Fruit fly (Drosophila melanogaster): Measurements from ENCODE around the gene Nbr.

Nbr gene

DNA sequence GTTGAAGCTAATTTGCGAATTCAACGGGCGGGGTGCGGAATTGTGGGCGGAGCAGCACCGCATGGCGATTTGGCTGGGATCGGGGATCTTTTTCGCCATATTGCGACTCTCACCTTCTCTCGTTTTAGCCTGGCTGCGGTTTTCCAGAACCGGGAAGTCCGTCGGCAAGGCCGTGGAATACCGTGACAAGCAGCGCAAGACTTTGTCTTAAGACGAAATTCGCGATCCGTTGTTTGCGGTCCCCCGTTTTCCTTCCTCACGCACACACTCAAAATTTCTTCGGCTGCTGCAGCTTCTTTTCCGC lies 16.3 kb upstream of the Nbr start:
- TF ChIP-seq CG3919 (GFP tag; optimal IDR thresholded peaks at IDR 0.05): no peak
- no peak for TF ChIP-seq dac (GFP tag; optimal IDR thresholded peaks at IDR 0.05)
- no peak for TF ChIP-seq CG6854 (GFP tag; optimal IDR thresholded peaks at IDR 0.05)
- TF ChIP-seq CG10669 (GFP tag; optimal IDR thresholded peaks at IDR 0.05): no peak
- no peak for TF ChIP-seq Met (GFP tag; optimal IDR thresholded peaks at IDR 0.05)
- TF ChIP-seq CG9139 (GFP tag; optimal IDR thresholded peaks at IDR 0.05): no peak
- no peak for TF ChIP-seq CG8319 (GFP tag; optimal IDR thresholded peaks at IDR 0.05)
- no peak for TF ChIP-seq CG11762 (GFP tag; optimal IDR thresholded peaks at IDR 0.05; ENCODE audit: insufficient read depth)
- TF ChIP-seq acj6 (GFP tag; optimal IDR thresholded peaks at IDR 0.05): no peak
- TF ChIP-seq esn (GFP tag; optimal IDR thresholded peaks at IDR 0.05): no peak
- no peak for TF ChIP-seq CG11294 (GFP tag; IDR thresholded peaks at IDR 0.05)
- no peak for TF ChIP-seq Ets96B (tag; optimal IDR thresholded peaks at IDR 0.05)
- no peak for TF ChIP-seq CG3032 (tag; optimal IDR thresholded peaks at IDR 0.05)
- TF ChIP-seq dsx (GFP tag; optimal IDR thresholded peaks at IDR 0.05; ENCODE audit: poor library complexity, severe bottlenecking): no peak
- TF ChIP-seq Ets21C (GFP tag; optimal IDR thresholded peaks at IDR 0.05): no peak
- no peak for TF ChIP-seq Hr38 (GFP tag; optimal IDR thresholded peaks at IDR 0.05)
- TF ChIP-seq Sox102F (GFP tag; optimal IDR thresholded peaks at IDR 0.05): no peak
- TF ChIP-seq CG7368 (GFP tag; optimal IDR thresholded peaks at IDR 0.05): no peak
- TF ChIP-seq CG10631 (GFP tag; optimal IDR thresholded peaks at IDR 0.05): no peak
- no peak for TF ChIP-seq net (GFP tag; optimal IDR thresholded peaks at IDR 0.05)

- TF ChIP-seq vri (GFP tag; optimal IDR thresholded peaks at IDR 0.05) (peak; percentile 81), esn (GFP tag; optimal IDR thresholded peaks at IDR 0.05) (no peak), svp (GFP tag) (peak; percentile 100)
These were observed 15.7 kb upstream of the Nbr start for dm6 chr2L:21178436-21179216.

DNA sequence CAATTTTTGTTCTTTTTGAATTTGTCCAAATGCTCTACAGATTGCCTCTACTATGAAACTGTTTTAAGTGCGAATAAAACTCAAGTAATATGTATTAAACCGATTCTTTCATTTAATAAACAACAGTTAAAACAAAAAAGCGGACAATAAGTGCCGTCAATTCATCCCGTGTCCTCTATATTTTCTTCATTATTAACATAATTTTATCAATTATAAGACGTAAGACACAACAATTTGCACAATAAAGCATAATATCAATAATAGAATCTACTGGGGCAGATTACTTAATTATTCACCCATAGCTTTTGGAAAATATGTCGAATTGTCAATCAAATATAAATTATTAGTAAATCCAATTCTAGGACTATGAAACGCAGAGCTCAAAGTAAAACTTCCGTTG lies 10.0 kb upstream of the Nbr start, which contains the start of gene CG31627:
CG31627 (plus strand) TSS at position 301 of the 400 bp plus-strand sequence.
- TF ChIP-seq Eip93F (GFP tag; optimal IDR thresholded peaks at IDR 0.05) (no peak), svp (GFP tag) (no peak), CG31627 (GFP tag; optimal IDR thresholded peaks at IDR 0.05) (no peak), CG8319 (GFP tag; optimal IDR thresholded peaks at IDR 0.05) (no peak), Ets21C (GFP tag; optimal IDR thresholded peaks at IDR 0.05) (no peak), Ets96B (tag; optimal IDR thresholded peaks at IDR 0.05) (no peak)

dm6 chr2L:21169863-21170262 lies 7.0 kb upstream of the Nbr start:
- TF ChIP-seq svp (GFP tag): peak; percentile 69
- TF ChIP-seq CG10631 (GFP tag; optimal IDR thresholded peaks at IDR 0.05): no peak
- no peak for TF ChIP-seq CG6276 (GFP tag; optimal IDR thresholded peaks at IDR 0.05)
- TF ChIP-seq Ets96B (tag; optimal IDR thresholded peaks at IDR 0.05): no peak
- TF ChIP-seq CG7368 (GFP tag; optimal IDR thresholded peaks at IDR 0.05): no peak

DNA sequence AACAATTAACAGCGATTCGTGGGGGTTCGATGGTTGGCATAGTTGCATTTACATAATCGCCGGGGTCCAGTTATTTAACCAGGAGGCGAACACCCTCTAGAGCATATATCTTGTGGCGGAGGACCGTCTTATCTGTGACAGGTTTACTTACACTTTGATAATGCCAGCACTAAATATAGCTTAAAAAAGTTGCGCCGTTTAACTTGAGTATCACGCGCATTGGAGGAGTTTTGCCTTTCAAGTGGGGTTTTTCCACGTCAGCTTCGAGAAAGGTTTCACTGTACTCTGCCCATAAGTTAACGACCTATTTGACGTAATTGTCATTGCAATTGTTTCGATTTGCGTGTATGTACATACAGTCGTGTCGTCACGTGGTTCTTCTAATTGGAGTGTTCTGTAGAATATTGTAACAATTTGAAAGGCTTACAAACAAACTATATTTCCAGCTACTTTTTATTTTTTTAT lies 6.3 kb upstream of the Nbr start:
- TF ChIP-seq Lpt (GFP tag; optimal IDR thresholded peaks at IDR 0.05): no peak
- no peak for TF ChIP-seq Met (GFP tag; optimal IDR thresholded peaks at IDR 0.05)
- TF ChIP-seq acj6 (GFP tag; optimal IDR thresholded peaks at IDR 0.05): no peak
- peak; percentile 71 for TF ChIP-seq vri (GFP tag; optimal IDR thresholded peaks at IDR 0.05)
- TF ChIP-seq OdsH (GFP tag; optimal IDR thresholded peaks at IDR 0.05): no peak
- TF ChIP-seq CG6854 (GFP tag; optimal IDR thresholded peaks at IDR 0.05): no peak
- TF ChIP-seq pdm3 (GFP tag; optimal IDR thresholded peaks at IDR 0.05): no peak
- TF ChIP-seq ss (GFP tag; optimal IDR thresholded peaks at IDR 0.05): no peak

Measured in whole organism, prepupa.